Fruit fly (Drosophila melanogaster) whole organism, embryonic: ENCODE results near the gene Rad60.

Source experiments
- Adf1 ChIP-seq: fragments of 200-800 bp; sonication (Bioruptor generic); IDR thresholded peaks from 2 replicates; pipeline ENCODE4 v1.3.6; 2022; ENCODE audit warnings: missing biosample characterization, missing genetic modification characterization
- Awh ChIP-seq: fragments of 200-800 bp; sonication (Bioruptor generic); IDR thresholded peaks from 2 replicates; pipeline ENCODE4, ENCODE4 v1.3.6; 2022; ENCODE audit warnings: missing biosample characterization, missing genetic modification characterization
- Bdp1 ChIP-seq: fragments of 200-800 bp; sonication (Bioruptor generic); optimal IDR thresholded peaks from 3 replicates; lab custom pipeline; 2016; ENCODE audit warnings: missing biosample characterization, missing genetic modification characterization
- CG10654 ChIP-seq: fragments of 200-800 bp; sonication (Bioruptor generic); optimal IDR thresholded peaks from 2 replicates; lab custom pipeline; 2016; ENCODE audit warnings: missing biosample characterization, missing genetic modification characterization
- CG12155 ChIP-seq: fragments of 200-800 bp; sonication (Bioruptor generic); optimal IDR thresholded peaks from 3 replicates; lab custom pipeline; 2016; ENCODE audit warnings: missing biosample characterization, missing genetic modification characterization
- CG14050 ChIP-seq: fragments of 200-800 bp; sonication (Bioruptor generic); IDR thresholded peaks from 3 replicates; pipeline ENCODE4 v1.3.6; 2022; ENCODE audit warnings: missing biosample characterization, missing genetic modification characterization
- CG14441 ChIP-seq: fragments of 200-800 bp; sonication (Bioruptor generic); IDR thresholded peaks from 2 replicates; pipeline ENCODE4 v1.3.6; 2022; ENCODE audit warnings: missing biosample characterization, missing genetic modification characterization
- CG3163 ChIP-seq: fragments of 200-800 bp; sonication (Bioruptor generic); optimal IDR thresholded peaks from 3 replicates; lab custom pipeline; 2016; ENCODE audit warnings: missing biosample characterization, missing genetic modification characterization
- CG3726 ChIP-seq: fragments of 200-800 bp; sonication (Bioruptor generic); IDR thresholded peaks from 3 replicates; pipeline ENCODE4, ENCODE4 v1.3.6; 2022; ENCODE audit warnings: missing biosample characterization, missing genetic modification characterization
- CG4617 ChIP-seq: fragments of 200-800 bp; sonication (Bioruptor generic); optimal IDR thresholded peaks from 3 replicates; lab custom pipeline; 2016; ENCODE audit warnings: missing biosample characterization, missing genetic modification characterization, borderline replicate concordance
- CoRest ChIP-seq: fragments of 200-800 bp; sonication (Bioruptor generic); optimal IDR thresholded peaks from 3 replicates; lab custom pipeline; 2018; ENCODE audit warnings: missing biosample characterization, mild to moderate bottlenecking, missing genetic modification characterization, moderate library complexity
- Dad ChIP-seq: fragments of 200-800 bp; sonication (Bioruptor generic); optimal IDR thresholded peaks from 3 replicates; lab custom pipeline; 2016; ENCODE audit warnings: missing biosample characterization, missing genetic modification characterization
- Drgx ChIP-seq: fragments of 200-800 bp; sonication (Bioruptor generic); IDR thresholded peaks from 2 replicates; pipeline ENCODE4 v1.3.6; 2022; ENCODE audit warnings: missing biosample characterization, missing genetic modification characterization
- HLH3B ChIP-seq: fragments of 200-800 bp; sonication (Bioruptor generic); IDR thresholded peaks from 2 replicates; pipeline ENCODE4 v1.3.6; 2022; ENCODE audit warnings: missing biosample characterization, missing genetic modification characterization
- Med ChIP-seq: fragments of 200-800 bp; sonication (Bioruptor generic); peaks from one replicate; lab custom pipeline; 2016; ENCODE audit warnings: missing biosample characterization, missing genetic modification characterization, mild to moderate bottlenecking, inconsistent platforms, moderate library complexity
- Nf-YB ChIP-seq: fragments of 200-800 bp; sonication (Bioruptor generic); optimal IDR thresholded peaks from 3 replicates; lab custom pipeline; 2019; ENCODE audit warnings: missing biosample characterization, mild to moderate bottlenecking, missing genetic modification characterization, moderate library complexity
- Nf-YC ChIP-seq: fragments of 200-800 bp; optimal IDR thresholded peaks from 3 replicates; lab custom pipeline; 2019; ENCODE audit warnings: missing biosample characterization, mild to moderate bottlenecking, missing genetic modification characterization, moderate library complexity
- NfI ChIP-seq: fragments of 200-800 bp; sonication (Bioruptor generic); optimal IDR thresholded peaks from 3 replicates; lab custom pipeline; 2018; ENCODE audit warnings: missing biosample characterization, mild to moderate bottlenecking, missing genetic modification characterization, moderate library complexity
- Oaz ChIP-seq: fragments of 200-800 bp; sonication (Bioruptor generic); IDR thresholded peaks from 2 replicates; pipeline ENCODE4 v1.3.6; 2022; ENCODE audit warnings: missing biosample characterization, missing genetic modification characterization
- PHDP ChIP-seq: fragments of 200-800 bp; sonication (Bioruptor generic); optimal IDR thresholded peaks from 3 replicates; lab custom pipeline; 2018; ENCODE audit warnings: missing biosample characterization, mild to moderate bottlenecking, missing genetic modification characterization, moderate library complexity
- Ptx1 ChIP-seq: fragments of 200-800 bp; sonication (Bioruptor generic); IDR thresholded peaks from 2 replicates; pipeline ENCODE4 v1.3.6; 2022; ENCODE audit warnings: missing biosample characterization, missing genetic modification characterization
- Taf1 ChIP-seq: fragments of 200-800 bp; sonication (Bioruptor generic); IDR thresholded peaks from 2 replicates; pipeline ENCODE4 v1.3.6; 2022; ENCODE audit warnings: missing biosample characterization, missing genetic modification characterization
- ash1 ChIP-seq: fragments of 200-800 bp; sonication (Bioruptor generic); optimal IDR thresholded peaks from 2 replicates; lab custom pipeline; 2018; ENCODE audit warnings: missing biosample characterization, mild to moderate bottlenecking, missing genetic modification characterization
- bbx ChIP-seq: fragments of 200-800 bp; sonication (Bioruptor generic); IDR thresholded peaks from 2 replicates; pipeline ENCODE4 v1.3.6; 2022; ENCODE audit warnings: missing biosample characterization, missing genetic modification characterization; ENCODE audit not compliant: partially characterized antibody
- chinmo ChIP-seq: fragments of 200-800 bp; sonication (Bioruptor generic); IDR thresholded peaks from 4 replicates; pipeline ENCODE4 v1.3.6; 2022; ENCODE audit warnings: missing biosample characterization, missing genetic modification characterization; ENCODE audit not compliant: partially characterized antibody
- crol ChIP-seq: fragments of 200-800 bp; sonication (Bioruptor generic); IDR thresholded peaks from 2 replicates; pipeline ENCODE4 v1.3.6; 2022; ENCODE audit warnings: missing biosample characterization, missing genetic modification characterization
- cwo ChIP-seq: fragments of 200-800 bp; sonication (Bioruptor generic); optimal IDR thresholded peaks from 3 replicates; lab custom pipeline; 2017; ENCODE audit warnings: missing biosample characterization, missing genetic modification characterization, mild to moderate bottlenecking, moderate library complexity, missing genetic modification reagents
- da ChIP-seq: fragments of 200-800 bp; sonication (Bioruptor generic); optimal IDR thresholded peaks from 2 replicates; lab custom pipeline; 2016; ENCODE audit warnings: missing biosample characterization, missing genetic modification characterization
- dpn ChIP-seq, 2 experiments: fragments of 200-800 bp; sonication (Bioruptor generic); optimal IDR thresholded peaks; 3 replicates each; lab custom pipeline; 2016; ENCODE audit warnings: missing biosample characterization in 2 of 2, missing genetic modification characterization in 2 of 2
- dysf ChIP-seq: fragments of 200-800 bp; sonication (Bioruptor generic); IDR thresholded peaks from 3 replicates; pipeline ENCODE4 v1.3.6; 2022; ENCODE audit warnings: missing biosample characterization, missing genetic modification characterization
- exex ChIP-seq: fragments of 200-800 bp; sonication (Bioruptor generic); optimal IDR thresholded peaks from 4 replicates; lab custom pipeline; 2018; ENCODE audit warnings: missing biosample characterization, mild to moderate bottlenecking, missing genetic modification characterization, moderate library complexity
- fru ChIP-seq: fragments of >200 bp; optimal IDR thresholded peaks from 2 replicates; lab custom pipeline; 2017
- grau ChIP-seq: fragments of 200-800 bp; optimal IDR thresholded peaks from 3 replicates; lab custom pipeline; 2019; ENCODE audit warnings: missing biosample characterization, mild to moderate bottlenecking, missing genetic modification characterization, moderate library complexity
- grn ChIP-seq: fragments of 200-800 bp; sonication (Bioruptor generic); optimal IDR thresholded peaks from 3 replicates; lab custom pipeline; 2017; ENCODE audit warnings: missing biosample characterization, missing genetic modification characterization
- h ChIP-seq: fragments of >200 bp; optimal IDR thresholded peaks from 2 replicates; lab custom pipeline; 2017
- ham ChIP-seq: fragments of 200-800 bp; sonication (Bioruptor generic); IDR thresholded peaks from 2 replicates; pipeline ENCODE4 v1.3.6; 2022; ENCODE audit warnings: missing biosample characterization, missing genetic modification characterization
- hb ChIP-seq: fragments of 200-800 bp; sonication (Bioruptor generic); IDR thresholded peaks from 3 replicates; pipeline ENCODE4 v1.3.6; 2022; ENCODE audit warnings: missing biosample characterization, missing genetic modification characterization; ENCODE audit not compliant: partially characterized antibody
- inv ChIP-seq: fragments of 200-800 bp; sonication (Bioruptor generic); IDR thresholded peaks from 2 replicates; pipeline ENCODE4 v1.3.6; 2022; ENCODE audit warnings: missing biosample characterization, missing genetic modification characterization; ENCODE audit not compliant: partially characterized antibody
- lab ChIP-seq: fragments of 200-800 bp; sonication (Bioruptor generic); optimal IDR thresholded peaks from 3 replicates; lab custom pipeline; 2017; ENCODE audit warnings: missing biosample characterization, missing genetic modification characterization, mild to moderate bottlenecking, moderate library complexity, missing genetic modification reagents
- mam ChIP-seq: fragments of 200-800 bp; sonication (Bioruptor generic); optimal IDR thresholded peaks from 3 replicates; lab custom pipeline; 2016; ENCODE audit warnings: missing biosample characterization, missing genetic modification characterization
- mirr ChIP-seq: fragments of 200-800 bp; sonication (Bioruptor generic); optimal IDR thresholded peaks from 3 replicates; lab custom pipeline; 2018; ENCODE audit warnings: missing biosample characterization, mild to moderate bottlenecking, missing genetic modification characterization
- oc ChIP-seq: fragments of 200-800 bp; sonication (Bioruptor generic); optimal IDR thresholded peaks from 2 replicates; lab custom pipeline; 2018; ENCODE audit warnings: missing biosample characterization, mild to moderate bottlenecking, missing genetic modification characterization, moderate library complexity
- odd ChIP-seq: fragments of 200-800 bp; sonication (Bioruptor generic); optimal IDR thresholded peaks from 2 replicates; lab custom pipeline; 2017; ENCODE audit warnings: missing biosample characterization, mild to moderate bottlenecking, missing genetic modification characterization
- row ChIP-seq: fragments of 200-800 bp; sonication (Bioruptor generic); IDR thresholded peaks from 3 replicates; pipeline ENCODE4 v1.3.6; 2022; ENCODE audit warnings: missing biosample characterization, missing genetic modification characterization
- run ChIP-seq: fragments of 200-800 bp; sonication (Bioruptor generic); optimal IDR thresholded peaks from 3 replicates; lab custom pipeline; 2018; ENCODE audit warnings: missing biosample characterization, mild to moderate bottlenecking, missing genetic modification characterization
- sens ChIP-seq: fragments of 200-800 bp; sonication (Bioruptor generic); peaks from one replicate; lab custom pipeline; 2016; ENCODE audit warnings: missing biosample characterization, missing genetic modification characterization
- seq ChIP-seq: fragments of 200-800 bp; sonication (Bioruptor generic); IDR thresholded peaks from 2 replicates; pipeline ENCODE4 v1.3.6; 2022; ENCODE audit warnings: missing biosample characterization, missing genetic modification characterization
- stc ChIP-seq: fragments of 200-800 bp; sonication (Bioruptor generic); IDR thresholded peaks from 2 replicates; pipeline ENCODE4 v1.3.6; 2022; ENCODE audit warnings: missing biosample characterization, missing genetic modification characterization
- zfh1 ChIP-seq: fragments of 200-800 bp; sonication (Bioruptor generic); IDR thresholded peaks from 3 replicates; pipeline ENCODE4 v1.3.6; 2022; ENCODE audit warnings: missing biosample characterization, missing genetic modification characterization
- zfh2 ChIP-seq: fragments of 200-800 bp; sonication (Bioruptor generic); optimal IDR thresholded peaks from 2 replicates; lab custom pipeline; 2016; ENCODE audit warnings: missing biosample characterization, missing genetic modification characterization

Gene Rad60

DNA sequence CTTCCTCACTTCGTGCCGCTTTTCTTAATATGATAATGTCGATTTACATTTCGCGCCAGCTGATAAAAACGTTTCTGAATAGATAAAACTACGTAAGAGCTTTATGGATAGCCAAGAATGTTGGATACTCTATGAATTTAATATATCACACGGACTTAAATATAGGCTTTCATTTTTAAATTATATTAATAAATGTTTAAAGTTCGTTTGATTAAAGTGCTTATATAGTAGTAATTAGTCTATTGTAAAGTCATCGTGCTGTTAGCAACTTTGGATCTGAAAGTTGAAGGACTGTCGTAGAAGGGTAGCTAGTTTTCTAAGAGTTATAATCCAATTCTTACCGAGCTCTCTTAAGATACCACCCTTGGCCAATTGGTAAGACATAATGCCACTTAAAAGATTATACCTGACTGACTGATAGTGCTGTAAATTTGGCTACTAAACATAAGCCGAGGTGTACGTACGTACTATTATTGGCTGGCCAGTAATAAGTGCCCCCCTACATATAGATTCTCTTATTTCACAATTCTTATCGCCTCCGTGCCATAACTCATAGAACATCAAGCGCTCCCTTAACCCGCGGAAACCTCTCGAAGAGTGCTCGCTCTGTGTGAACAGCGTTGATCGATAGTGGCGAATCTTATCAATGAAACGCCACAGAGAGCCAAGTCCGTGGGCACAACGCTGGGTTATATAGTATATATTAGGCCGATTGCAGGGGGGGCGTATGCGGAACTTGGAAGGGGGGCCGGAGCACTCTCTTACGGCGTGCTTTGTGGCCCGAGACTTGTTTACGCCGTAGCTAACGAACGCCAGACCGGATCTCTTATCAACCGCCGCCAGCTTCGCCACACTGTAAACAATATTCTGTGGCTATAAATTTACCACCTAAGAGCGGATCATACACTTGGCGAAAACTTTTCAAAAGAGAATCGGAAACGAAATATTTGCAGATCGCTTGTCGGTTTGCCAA lies 40.7 kb downstream of the Rad60 start (continued):
- 0 out of 4 replicates have a peak, but pooled peaks have one; percentile 10 for TF ChIP-seq chinmo (GFP tag; lab: Robert Waterston, UW)
- peak; percentile 37; the same call in 1 of the 2 replicates for TF ChIP-seq Ptx1 (GFP tag; lab: Robert Waterston, UW)
- peak; percentile 43 for TF ChIP-seq grau (tag; lab: Kevin White, UChicago)
- peak; percentile 3 for TF ChIP-seq PHDP (tag; lab: Kevin White, UChicago)
- TF ChIP-seq Dad, result no peak
- TF ChIP-seq lab (GFP tag; lab: Kevin White, UChicago), result peak; percentile 37
- peak; percentile 84 for TF ChIP-seq crol (GFP tag; lab: Robert Waterston, UW)
- peak; percentile 47; the same call in 1 of the 2 replicates for TF ChIP-seq Adf1 (GFP tag; lab: Robert Waterston, UW)
- TF ChIP-seq grn, result peak; percentile 60
- peak; percentile 17; the same call in 1 of the 2 replicates for TF ChIP-seq Taf1 (GFP tag; lab: Robert Waterston, UW)
- no peak for TF ChIP-seq CG10654 (GFP tag; lab: Kevin White, UChicago)
- peak in 1 of 2 experiments; percentile 5 for TF ChIP-seq dpn (GFP tag; optimal IDR thresholded peaks at IDR 0.05; lab: Kevin White, UChicago)
- no peak for TF ChIP-seq CG3726 (GFP tag; lab: Robert Waterston, UW)
- TF ChIP-seq HLH3B (GFP tag; lab: Robert Waterston, UW), result 0 out of 2 replicates have a peak, but pooled peaks have one; percentile 9
- TF ChIP-seq CoRest (tag; lab: Kevin White, UChicago), result peak; percentile 9
- TF ChIP-seq CG12155 (GFP tag; lab: Kevin White, UChicago), result peak; percentile 6
- TF ChIP-seq ham (GFP tag; lab: Robert Waterston, UW), result no peak
- no peak for TF ChIP-seq odd (GFP tag; lab: Kevin White, UChicago)
- TF ChIP-seq fru (lab: Kevin White, UChicago), result no peak
- TF ChIP-seq exex, result peak; percentile 75
- TF ChIP-seq inv, result no peak
- peak; percentile 37 for TF ChIP-seq sens (GFP tag; lab: Kevin White, UChicago)
- 0 out of 3 replicates have a peak, but pooled peaks have one; percentile 7 for TF ChIP-seq zfh1 (GFP tag; lab: Robert Waterston, UW)
- TF ChIP-seq Drgx (GFP tag; lab: Robert Waterston, UW), result no peak
- peak; percentile 35 for TF ChIP-seq mam (GFP tag; lab: Kevin White, UChicago)
- 0 out of 3 replicates have a peak, but pooled peaks have one; percentile 45 for TF ChIP-seq hb (GFP tag; lab: Robert Waterston, UW)
- peak; percentile 58 for TF ChIP-seq dysf (GFP tag; lab: Robert Waterston, UW)
- TF ChIP-seq stc (GFP tag; lab: Robert Waterston, UW), result 0 out of 2 replicates have a peak, but pooled peaks have one; percentile 17
- TF ChIP-seq Med, result peak; percentile 84
- TF ChIP-seq NfI (GFP tag; lab: Kevin White, UChicago), result peak; percentile 13
- peak; percentile 85 for TF ChIP-seq Nf-YC (tag; lab: Kevin White, UChicago)
- peak; percentile 9 for TF ChIP-seq zfh2 (GFP tag; lab: Kevin White, UChicago)
- no peak for TF ChIP-seq Awh
- TF ChIP-seq mirr, result peak; percentile 62
- peak; percentile 27 for TF ChIP-seq cwo
- TF ChIP-seq CG3163 (GFP tag; lab: Kevin White, UChicago), result peak; percentile 91
- TF ChIP-seq, all 482 proteins: peak for 90

DNA sequence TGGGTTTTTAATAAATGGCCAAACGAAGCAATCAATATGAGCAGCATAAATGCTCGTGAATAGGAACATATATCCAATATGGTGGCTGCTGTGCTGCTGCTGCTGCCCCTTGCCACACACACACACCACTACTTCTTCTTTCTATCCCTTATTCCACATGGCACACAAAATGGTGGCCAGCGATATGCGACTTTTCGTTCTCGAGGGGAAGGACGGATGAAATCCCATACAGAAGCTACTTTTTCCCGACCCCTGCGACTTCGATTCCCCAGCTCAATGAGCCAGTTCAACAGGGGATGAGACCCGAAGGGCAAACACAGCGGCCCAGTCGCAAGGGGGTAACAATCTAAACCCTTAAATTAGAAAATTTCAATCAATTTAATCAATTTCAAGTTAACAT lies 44.0 kb downstream of the Rad60 start:
- TF ChIP-seq seq (GFP tag; lab: Robert Waterston, UW) (peak; percentile 76; the same call in 1 of the 2 replicates), row (GFP tag; lab: Robert Waterston, UW) (no peak), run (tag; lab: Kevin White, UChicago) (no peak), CG14050 (GFP tag; lab: Robert Waterston, UW) (no peak), oc (tag; lab: Kevin White, UChicago) (no peak), Oaz (no peak), h (lab: Kevin White, UChicago) (no peak), CG4617 (GFP tag; lab: Kevin White, UChicago) (no peak), Nf-YB (GFP tag; lab: Kevin White, UChicago) (peak; percentile 71), Nf-YC (tag; lab: Kevin White, UChicago) (peak; percentile 76), CG14441 (GFP tag; lab: Robert Waterston, UW) (no peak), ash1 (GFP tag; lab: Kevin White, UChicago) (no peak), Bdp1 (GFP tag; lab: Kevin White, UChicago) (no peak), da (no peak), bbx (GFP tag; lab: Robert Waterston, UW) (no peak)
